Worm (Caenorhabditis elegans) whole organism, L3 larva: ENCODE data around the gene T25E4.1.

Experiments
- R02D3.7 ChIP-seq: fragments of 150-350 bp; optimal IDR thresholded peaks from 2 replicates; lab custom pipeline; 2014; ENCODE audit warnings: missing biosample characterization, missing genetic modification characterization
- ZK546.5 ChIP-seq: sonication (generic microtip); optimal IDR thresholded peaks from 2 replicates; lab custom pipeline; 2017; ENCODE audit warnings: missing biosample characterization, missing genetic modification characterization
- aly-2 ChIP-seq: fragments of 150-350 bp; optimal IDR thresholded peaks from 2 replicates; lab custom pipeline; 2014; ENCODE audit warnings: missing biosample characterization, missing genetic modification characterization
- ama-1 ChIP-seq: fragments of 150-350 bp; optimal IDR thresholded peaks from 2 replicates; lab custom pipeline; 2018
- ceh-16 ChIP-seq: sonication (generic microtip); optimal IDR thresholded peaks from 2 replicates; lab custom pipeline; 2017; ENCODE audit warnings: missing biosample characterization, missing genetic modification characterization
- ceh-28 ChIP-seq: fragments of 150-350 bp; optimal IDR thresholded peaks from 2 replicates; lab custom pipeline; 2014; ENCODE audit warnings: missing biosample characterization, missing genetic modification reagents, missing genetic modification characterization
- ceh-82 ChIP-seq: fragments of 150-350 bp; optimal IDR thresholded peaks from 2 replicates; lab custom pipeline; 2014; ENCODE audit warnings: missing biosample characterization, missing genetic modification characterization
- ceh-9 ChIP-seq: sonication (generic microtip); optimal IDR thresholded peaks from 2 replicates; lab custom pipeline; 2018; ENCODE audit warnings: missing biosample characterization, missing genetic modification characterization
- daf-12 ChIP-seq: fragments of 150-350 bp; optimal IDR thresholded peaks from 2 replicates; lab custom pipeline; 2014; ENCODE audit warnings: missing biosample characterization, missing genetic modification reagents, missing genetic modification characterization
- egl-5 ChIP-seq: fragments of 150-350 bp; optimal IDR thresholded peaks from 2 replicates; lab custom pipeline; 2017; ENCODE audit warnings: missing biosample characterization, missing genetic modification reagents, missing genetic modification characterization, inconsistent platforms
- elt-1 ChIP-seq: fragments of 150-350 bp; optimal IDR thresholded peaks from 2 replicates; lab custom pipeline; 2014; ENCODE audit warnings: missing biosample characterization, missing genetic modification characterization
- elt-2 ChIP-seq: sonication (generic microtip); optimal IDR thresholded peaks from 2 replicates; lab custom pipeline; 2016; ENCODE audit warnings: missing genetic modification reagents, mild to moderate bottlenecking, missing genetic modification characterization, missing compliant biosample characterization
- elt-3 ChIP-seq, 3 experiments: fragments of 150-350 bp in 1 of 3; sonication (generic microtip) in 2 of 3; optimal IDR thresholded peaks; 2 replicates in 2 of 3; 4 replicates in 1 of 3; lab custom pipeline; 2014 to 2017; ENCODE audit warnings: missing biosample characterization in 3 of 3, missing genetic modification characterization in 3 of 3
- eor-1 ChIP-seq, 2 experiments: fragments of 150-350 bp; optimal IDR thresholded peaks; 2 replicates each; lab custom pipeline; 2014 to 2018; ENCODE audit warnings: missing biosample characterization in 2 of 2, missing genetic modification characterization in 2 of 2
- fkh-2 ChIP-seq: fragments of 150-350 bp; optimal IDR thresholded peaks from 2 replicates; lab custom pipeline; 2014; ENCODE audit warnings: missing biosample characterization, missing genetic modification reagents, missing genetic modification characterization
- hmg-11 ChIP-seq: sonication (generic microtip); optimal IDR thresholded peaks from 2 replicates; lab custom pipeline; 2016; ENCODE audit warnings: missing genetic modification characterization, missing compliant biosample characterization
- jun-1 ChIP-seq: fragments of 150-350 bp; optimal IDR thresholded peaks from 2 replicates; lab custom pipeline; 2014; ENCODE audit warnings: missing biosample characterization, missing genetic modification reagents, missing genetic modification characterization
- lin-15B ChIP-seq: fragments of 150-350 bp; optimal IDR thresholded peaks from 2 replicates; lab custom pipeline; 2014; ENCODE audit warnings: missing biosample characterization, missing genetic modification characterization
- lin-39 ChIP-seq: fragments of 150-350 bp; optimal IDR thresholded peaks from 2 replicates; lab custom pipeline; 2018; ENCODE audit warnings: missing biosample characterization, missing genetic modification reagents, missing genetic modification characterization
- lsy-12 ChIP-seq: sonication (generic microtip); optimal IDR thresholded peaks from 2 replicates; lab custom pipeline; 2016; ENCODE audit warnings: mild to moderate bottlenecking, missing genetic modification characterization, missing compliant biosample characterization
- mdl-1 ChIP-seq: fragments of 150-350 bp; optimal IDR thresholded peaks from 2 replicates; lab custom pipeline; 2014; ENCODE audit warnings: missing biosample characterization, missing genetic modification characterization
- mml-1 ChIP-seq: fragments of 150-350 bp; sonication (generic microtip); optimal IDR thresholded peaks from 3 replicates; lab custom pipeline; 2014; ENCODE audit warnings: missing biosample characterization, missing genetic modification characterization
- nfya-1 ChIP-seq: sonication (generic microtip); optimal IDR thresholded peaks from 2 replicates; lab custom pipeline; 2017; ENCODE audit warnings: missing genetic modification characterization, mild to moderate bottlenecking, missing compliant biosample characterization, antibody characterized with exemption, moderate library complexity; ENCODE audit not compliant: insufficient read depth
- nhr-23 ChIP-seq: fragments of 150-350 bp; optimal IDR thresholded peaks from 2 replicates; lab custom pipeline; 2014; ENCODE audit warnings: missing biosample characterization, missing genetic modification reagents, missing genetic modification characterization
- nhr-237 ChIP-seq: fragments of 150-350 bp; optimal IDR thresholded peaks from 2 replicates; lab custom pipeline; 2014; ENCODE audit warnings: missing biosample characterization, missing genetic modification characterization
- nhr-25 ChIP-seq: sonication (generic microtip); optimal IDR thresholded peaks from 2 replicates; lab custom pipeline; 2017; ENCODE audit warnings: missing biosample characterization, missing genetic modification characterization
- nhr-28 ChIP-seq: fragments of 150-350 bp; optimal IDR thresholded peaks from 2 replicates; lab custom pipeline; 2014; ENCODE audit warnings: missing biosample characterization, missing genetic modification characterization
- nhr-67 ChIP-seq: fragments of 150-350 bp; optimal IDR thresholded peaks from 2 replicates; lab custom pipeline; 2014; ENCODE audit warnings: missing biosample characterization, missing genetic modification characterization
- nhr-76 ChIP-seq: fragments of 150-350 bp; sonication (generic microtip); optimal IDR thresholded peaks from 5 replicates; lab custom pipeline; 2014; ENCODE audit warnings: missing biosample characterization, missing genetic modification characterization
- nhr-77 ChIP-seq: fragments of 150-350 bp; optimal IDR thresholded peaks from 2 replicates; lab custom pipeline; 2014; ENCODE audit warnings: missing biosample characterization, missing genetic modification characterization
- pha-4 ChIP-seq: fragments of 150-350 bp; optimal IDR thresholded peaks from 2 replicates; lab custom pipeline; 2014; ENCODE audit warnings: missing biosample characterization, missing genetic modification reagents, missing genetic modification characterization
- pqm-1 ChIP-seq: fragments of 150-350 bp; optimal IDR thresholded peaks from 2 replicates; lab custom pipeline; 2017; ENCODE audit warnings: missing biosample characterization, missing genetic modification characterization, inconsistent platforms
- skn-1 ChIP-seq: fragments of 150-350 bp; optimal IDR thresholded peaks from 2 replicates; lab custom pipeline; 2014; ENCODE audit warnings: missing biosample characterization, missing genetic modification characterization
- snpc-4 ChIP-seq: fragments of 150-350 bp; optimal IDR thresholded peaks from 2 replicates; lab custom pipeline; 2014; ENCODE audit warnings: missing biosample characterization, missing genetic modification characterization
- tbx-2 ChIP-seq: sonication (generic microtip); optimal IDR thresholded peaks from 2 replicates; lab custom pipeline; 2016; ENCODE audit warnings: mild to moderate bottlenecking, missing genetic modification characterization, missing compliant biosample characterization
- unc-62 ChIP-seq: fragments of 150-350 bp; sonication (generic microtip); optimal IDR thresholded peaks from 4 replicates; lab custom pipeline; 2014; ENCODE audit warnings: missing biosample characterization, missing genetic modification reagents, missing genetic modification characterization

Gene T25E4.1

ce11 chrII:5593377-5593932 lies 15.3 kb downstream of the T25E4.1 start, which contains the start of gene cdc-14 (continued):
- TF ChIP-seq lsy-12 (tag; lab: Kevin White, UChicago) (no peak), pha-4 (tag; lab: Kevin White, UChicago) (peak; percentile 78), ceh-16 (no peak), snpc-4 (peak; percentile 84), egl-5 (tag; lab: Kevin White, UChicago) (peak; percentile 87), R02D3.7 (tag; lab: Kevin White, UChicago) (no peak), nhr-67 (tag; lab: Kevin White, UChicago) (no peak), pqm-1 (tag; lab: Kevin White, UChicago) (no peak), daf-12 (tag; lab: Kevin White, UChicago) (no peak), nfya-1 (tag; lab: Kevin White, UChicago) (peak; percentile 59), elt-2 (peak; percentile 73), elt-3 (tag; optimal IDR thresholded peaks at IDR 0.05; lab: Kevin White, UChicago) (no peak), ZK546.5 (tag; lab: Kevin White, UChicago) (no peak), hmg-11 (tag; lab: Kevin White, UChicago) (peak; percentile 54), ceh-9 (no peak), elt-1 (tag; lab: Kevin White, UChicago) (peak; percentile 53), nhr-76 (tag; lab: Kevin White, UChicago) (no peak), mml-1 (tag; lab: Kevin White, UChicago) (no peak), skn-1 (tag; lab: Kevin White, UChicago) (no peak), mdl-1 (tag; lab: Kevin White, UChicago) (no peak)

ce11 chrII:5594210-5594764 lies 16.2 kb downstream of the T25E4.1 start, which contains the start of gene ttc-4:
ttc-4 (plus strand) TSS chrII:5594714.
- TF ChIP-seq snpc-4, result peak; percentile 75
- TF ChIP-seq lin-15B (tag; lab: Kevin White, UChicago), result peak; percentile 65
- peak; percentile 51 for TF ChIP-seq pqm-1 (tag; lab: Kevin White, UChicago)
- TF ChIP-seq nhr-23 (tag; lab: Kevin White, UChicago), result peak; percentile 38
- TF ChIP-seq aly-2 (tag; lab: Kevin White, UChicago), result no peak
- TF ChIP-seq nhr-77 (tag; lab: Kevin White, UChicago), result no peak
- no peak for TF ChIP-seq nhr-237 (tag; lab: Kevin White, UChicago)
- TF ChIP-seq ceh-82 (tag; lab: Kevin White, UChicago), result no peak
- peak; percentile 39 for TF ChIP-seq elt-2
- TF ChIP-seq mdl-1 (tag; lab: Kevin White, UChicago), result no peak
- TF ChIP-seq nfya-1 (tag; lab: Kevin White, UChicago), result peak; percentile 58
- no peak for TF ChIP-seq fkh-2 (tag; lab: Kevin White, UChicago)
- TF ChIP-seq tbx-2 (tag; lab: Kevin White, UChicago), result no peak
- TF ChIP-seq pha-4 (tag; lab: Kevin White, UChicago), result peak; percentile 71

DNA sequence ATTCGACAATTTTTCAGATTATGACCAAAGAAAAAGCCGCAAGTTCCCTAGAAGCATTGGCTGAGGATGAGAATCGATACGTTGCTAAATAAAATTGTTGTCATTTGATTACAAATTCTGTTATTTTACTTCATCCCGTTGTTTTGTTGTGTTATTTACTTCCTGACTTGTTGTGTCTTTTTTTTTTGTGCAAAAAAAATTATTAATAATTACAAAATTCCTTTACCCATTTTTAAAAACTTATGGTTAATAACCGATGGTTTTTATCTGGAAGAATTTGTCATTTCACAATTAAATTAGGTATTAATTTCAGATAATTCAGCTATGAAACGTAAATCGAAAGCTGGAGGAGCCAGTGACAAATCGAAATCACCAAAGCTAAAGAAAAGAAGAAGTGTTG lies 18.1 kb downstream of the T25E4.1 start, which contains the start of gene C17G10.1:
Gene C17G10.1 (plus strand): TSS at position 301 of the 400 bp plus-strand sequence.
- TF ChIP-seq fkh-2 (tag; lab: Kevin White, UChicago) (no peak), jun-1 (tag; lab: Kevin White, UChicago) (no peak), nhr-25 (no peak), ceh-28 (tag; lab: Kevin White, UChicago) (no peak), ceh-82 (tag; lab: Kevin White, UChicago) (no peak), daf-12 (tag; lab: Kevin White, UChicago) (no peak), eor-1 (tag; optimal IDR thresholded peaks at IDR 0.05; lab: Kevin White, UChicago) (no peak), nhr-237 (tag; lab: Kevin White, UChicago) (no peak), elt-2 (no peak), ama-1 (lab: Kevin White, UChicago) (no peak), nhr-77 (tag; lab: Kevin White, UChicago) (no peak), R02D3.7 (tag; lab: Kevin White, UChicago) (no peak), nhr-76 (tag; lab: Kevin White, UChicago) (no peak), elt-3 (tag; optimal IDR thresholded peaks at IDR 0.05; lab: Kevin White, UChicago) (no peak), egl-5 (tag; lab: Kevin White, UChicago) (no peak), elt-1 (tag; lab: Kevin White, UChicago) (no peak), unc-62 (GFP tag; lab: Kevin White, UChicago) (no peak), lin-39 (tag; lab: Kevin White, UChicago) (no peak), nhr-28 (tag; lab: Kevin White, UChicago) (no peak)
